Worm (Caenorhabditis elegans) whole organism, young adult: ENCODE results near the gene pqn-82.

Experiments
- B0019.2 ChIP-seq: fragments of 200-800 bp; sonication (Bioruptor generic); conservative IDR thresholded peaks from 2 replicates; pipeline ENCODE4 v1.3.6; 2022; ENCODE audit warnings: missing genetic modification reagents, missing genetic modification characterization, missing compliant biosample characterization
- C06A6.2 ChIP-seq: fragments of 200-800 bp; sonication (Bioruptor generic); conservative IDR thresholded peaks from 2 replicates; pipeline ENCODE4 v1.3.6; 2022; ENCODE audit warnings: missing genetic modification characterization, missing compliant biosample characterization
- D2030.7 ChIP-seq: fragments of 200-800 bp; sonication (Bioruptor generic); IDR thresholded peaks from 2 replicates; pipeline ENCODE4 v1.3.6; 2022; ENCODE audit warnings: missing genetic modification reagents, missing genetic modification characterization, missing compliant biosample characterization
- F23B12.7 ChIP-seq: sonication (generic microtip); optimal IDR thresholded peaks from 2 replicates; lab custom pipeline; 2017; ENCODE audit warnings: missing genetic modification characterization, mild to moderate bottlenecking, missing compliant biosample characterization, antibody characterized with exemption, moderate library complexity; ENCODE audit not compliant: insufficient read depth
- F57A8.1 ChIP-seq: fragments of 200-800 bp; sonication (Bioruptor generic); optimal IDR thresholded peaks from 2 replicates; lab custom pipeline; 2018; ENCODE audit warnings: mild to moderate bottlenecking, missing genetic modification characterization, moderate library complexity, missing compliant biosample characterization
- T07F8.4 ChIP-seq: sonication (generic microtip); optimal IDR thresholded peaks from 2 replicates; lab custom pipeline; 2016; ENCODE audit warnings: mild to moderate bottlenecking, missing genetic modification characterization, moderate library complexity, missing compliant biosample characterization
- Y56A3A.18 ChIP-seq: fragments of 200-800 bp; sonication (Bioruptor generic); IDR thresholded peaks from 2 replicates; pipeline ENCODE4 v1.3.6; 2022; ENCODE audit warnings: missing genetic modification reagents, missing genetic modification characterization, missing compliant biosample characterization
- ZK185.1 ChIP-seq: sonication (generic microtip); optimal IDR thresholded peaks from 2 replicates; lab custom pipeline; 2016; ENCODE audit warnings: mild to moderate bottlenecking, missing genetic modification characterization, missing compliant biosample characterization; ENCODE audit not compliant: poor library complexity, severe bottlenecking
- akir-1 ChIP-seq: fragments of 200-800 bp; sonication (Bioruptor generic); optimal IDR thresholded peaks from 2 replicates; lab custom pipeline; 2018; ENCODE audit warnings: mild to moderate bottlenecking, missing genetic modification characterization, moderate library complexity, missing compliant biosample characterization
- ama-1 ChIP-seq, 3 experiments: fragments of 150-350 bp in 1 of 3; sonication (generic microtip) in 2 of 3; optimal IDR thresholded peaks; 2 replicates each; lab custom pipeline; 2014 to 2018; ENCODE audit warnings: missing biosample characterization in 2 of 3, missing genetic modification characterization in 2 of 3, missing genetic modification reagents in 2 of 3
- aptf-2 ChIP-seq: fragments of 200-800 bp; sonication (Bioruptor generic); conservative IDR thresholded peaks from 2 replicates; pipeline ENCODE4 v1.3.6; 2022; ENCODE audit warnings: missing genetic modification reagents, missing genetic modification characterization, missing compliant biosample characterization
- aptf-3 ChIP-seq: fragments of 200-800 bp; sonication (Bioruptor generic); IDR thresholded peaks from 2 replicates; pipeline ENCODE4 v1.3.6; 2022; ENCODE audit warnings: missing genetic modification characterization, missing compliant biosample characterization
- athp-1 ChIP-seq: sonication (generic microtip); optimal IDR thresholded peaks from 2 replicates; lab custom pipeline; 2017; ENCODE audit warnings: mild to moderate bottlenecking, missing genetic modification characterization, missing compliant biosample characterization
- attf-3 ChIP-seq: fragments of 200-800 bp; sonication (Bioruptor generic); conservative IDR thresholded peaks from 2 replicates; pipeline ENCODE4 v1.3.6; 2022; ENCODE audit warnings: missing genetic modification reagents, missing genetic modification characterization, missing compliant biosample characterization
- bed-1 ChIP-seq: fragments of 200-800 bp; sonication (Bioruptor generic); IDR thresholded peaks from 2 replicates; pipeline ENCODE4 v1.3.6; 2022; ENCODE audit warnings: missing genetic modification reagents, missing genetic modification characterization, missing compliant biosample characterization
- bed-2 ChIP-seq: fragments of 200-800 bp; sonication (Bioruptor generic); IDR thresholded peaks from 2 replicates; pipeline ENCODE4 v1.3.6; 2022; ENCODE audit warnings: missing genetic modification reagents, missing genetic modification characterization, missing compliant biosample characterization
- ceh-100 ChIP-seq: fragments of 200-800 bp; sonication (Bioruptor generic); IDR thresholded peaks from 2 replicates; pipeline ENCODE4 v1.3.6; 2022; ENCODE audit warnings: missing genetic modification reagents, missing genetic modification characterization, missing compliant biosample characterization
- ceh-40 ChIP-seq: fragments of 200-800 bp; sonication (Bioruptor generic); IDR thresholded peaks from 2 replicates; pipeline ENCODE4 v1.3.6; 2022; ENCODE audit warnings: missing genetic modification characterization, missing compliant biosample characterization
- ceh-58 ChIP-seq: fragments of 200-800 bp; sonication (Bioruptor generic); IDR thresholded peaks from 2 replicates; pipeline ENCODE4 v1.3.6; 2022; ENCODE audit warnings: missing genetic modification characterization, missing compliant biosample characterization
- chd-7 ChIP-seq: sonication (generic microtip); optimal IDR thresholded peaks from 2 replicates; lab custom pipeline; 2016; ENCODE audit warnings: mild to moderate bottlenecking, missing genetic modification characterization, moderate library complexity, missing compliant biosample characterization
- dox-1 ChIP-seq: fragments of 200-800 bp; sonication (Bioruptor generic); IDR thresholded peaks from 2 replicates; pipeline ENCODE4 v1.3.6; 2022; ENCODE audit warnings: missing genetic modification reagents, missing genetic modification characterization, missing compliant biosample characterization
- dpl-1 ChIP-seq: fragments of 150-350 bp; optimal IDR thresholded peaks from 2 replicates; lab custom pipeline; 2014; ENCODE audit warnings: missing biosample characterization, missing genetic modification reagents, missing genetic modification characterization
- egl-44 ChIP-seq: fragments of 200-800 bp; sonication (Bioruptor generic); IDR thresholded peaks from 2 replicates; pipeline ENCODE4 v1.3.6; 2022; ENCODE audit warnings: missing genetic modification reagents, missing genetic modification characterization, missing compliant biosample characterization
- ekl-4 ChIP-seq: fragments of 200-800 bp; sonication (Bioruptor generic); IDR thresholded peaks from 2 replicates; pipeline ENCODE4 v1.3.6; 2022; ENCODE audit warnings: missing genetic modification reagents, missing genetic modification characterization, missing compliant biosample characterization
- ets-4 ChIP-seq: fragments of 200-800 bp; sonication (Bioruptor generic); optimal IDR thresholded peaks from 2 replicates; lab custom pipeline; 2018; ENCODE audit warnings: mild to moderate bottlenecking, missing genetic modification characterization, missing compliant biosample characterization
- hmg-20 ChIP-seq: fragments of 200-800 bp; sonication (Bioruptor generic); IDR thresholded peaks from 2 replicates; pipeline ENCODE4 v1.3.6; 2022; ENCODE audit warnings: missing genetic modification reagents, missing genetic modification characterization, missing compliant biosample characterization
- hrde-1 ChIP-seq: sonication (generic microtip); optimal IDR thresholded peaks from 2 replicates; lab custom pipeline; 2016; ENCODE audit warnings: missing genetic modification characterization, mild to moderate bottlenecking, missing compliant biosample characterization, moderate library complexity, missing genotype, missing genetic modification reagents, borderline replicate concordance
- lag-1 ChIP-seq: fragments of 200-800 bp; sonication (Bioruptor generic); IDR thresholded peaks from 2 replicates; pipeline ENCODE4 v1.3.6; 2022; ENCODE audit warnings: missing genetic modification reagents, missing genetic modification characterization, missing compliant biosample characterization
- lsl-1 ChIP-seq: fragments of 200-800 bp; sonication (Bioruptor generic); optimal IDR thresholded peaks from 2 replicates; lab custom pipeline; 2018; ENCODE audit warnings: mild to moderate bottlenecking, missing genetic modification characterization, moderate library complexity, missing compliant biosample characterization
- nhr-179 ChIP-seq: sonication (generic microtip); optimal IDR thresholded peaks from 2 replicates; lab custom pipeline; 2016; ENCODE audit warnings: mild to moderate bottlenecking, missing genetic modification characterization, missing compliant biosample characterization
- pha-4 ChIP-seq: fragments of 150-350 bp; sonication (generic microtip); optimal IDR thresholded peaks from 2 replicates; lab custom pipeline; 2014; ENCODE audit warnings: missing biosample characterization, missing genetic modification reagents, missing genetic modification characterization
- sdz-38 ChIP-seq: sonication (generic microtip); optimal IDR thresholded peaks from 2 replicates; lab custom pipeline; 2016; ENCODE audit warnings: missing genotype, missing genetic modification characterization, missing compliant biosample characterization
- snpc-1.1 ChIP-seq: sonication (generic microtip); optimal IDR thresholded peaks from 2 replicates; lab custom pipeline; 2017; ENCODE audit warnings: missing genetic modification characterization, mild to moderate bottlenecking, missing compliant biosample characterization, antibody characterized with exemption, moderate library complexity, missing genotype, missing genetic modification reagents; ENCODE audit not compliant: insufficient read depth
- somi-1 ChIP-seq: fragments of 200-800 bp; sonication (Bioruptor generic); optimal IDR thresholded peaks from 2 replicates; lab custom pipeline; 2018; ENCODE audit warnings: mild to moderate bottlenecking, missing genetic modification characterization, missing compliant biosample characterization
- tbx-9 ChIP-seq: sonication (generic microtip); optimal IDR thresholded peaks from 2 replicates; lab custom pipeline; 2016; ENCODE audit warnings: borderline replicate concordance, missing genetic modification characterization, inconsistent platforms, missing compliant biosample characterization
- tlf-1 ChIP-seq: fragments of 200-800 bp; sonication (Bioruptor generic); optimal IDR thresholded peaks from 2 replicates; lab custom pipeline; 2018; ENCODE audit warnings: mild to moderate bottlenecking, missing genetic modification characterization, missing compliant biosample characterization
- unc-130 ChIP-seq: sonication (generic microtip); optimal IDR thresholded peaks from 2 replicates; lab custom pipeline; 2016; ENCODE audit warnings: missing genetic modification reagents, missing genetic modification characterization, missing compliant biosample characterization
- unc-62 ChIP-seq: fragments of 150-350 bp; optimal IDR thresholded peaks from 2 replicates; lab custom pipeline; 2014; ENCODE audit warnings: missing biosample characterization, missing genetic modification reagents, missing genetic modification characterization
- xnd-1 ChIP-seq: sonication (generic microtip); optimal IDR thresholded peaks from 2 replicates; lab custom pipeline; 2016; ENCODE audit warnings: missing genotype, missing genetic modification reagents, missing genetic modification characterization, missing compliant biosample characterization
- ztf-18 ChIP-seq: sonication (generic microtip); optimal IDR thresholded peaks from 2 replicates; lab custom pipeline; 2016; ENCODE audit warnings: missing genotype, mild to moderate bottlenecking, missing genetic modification characterization, missing compliant biosample characterization
- ztf-28 ChIP-seq: fragments of 200-800 bp; sonication (Bioruptor generic); IDR thresholded peaks from 2 replicates; pipeline ENCODE4 v1.3.6; 2022; ENCODE audit warnings: missing genetic modification reagents, missing genetic modification characterization, missing compliant biosample characterization
- ztf-3 ChIP-seq: fragments of 200-800 bp; sonication (Bioruptor generic); optimal IDR thresholded peaks from 2 replicates; lab custom pipeline; 2018; ENCODE audit warnings: mild to moderate bottlenecking, missing genetic modification characterization, missing compliant biosample characterization

The pqn-82 gene

DNA sequence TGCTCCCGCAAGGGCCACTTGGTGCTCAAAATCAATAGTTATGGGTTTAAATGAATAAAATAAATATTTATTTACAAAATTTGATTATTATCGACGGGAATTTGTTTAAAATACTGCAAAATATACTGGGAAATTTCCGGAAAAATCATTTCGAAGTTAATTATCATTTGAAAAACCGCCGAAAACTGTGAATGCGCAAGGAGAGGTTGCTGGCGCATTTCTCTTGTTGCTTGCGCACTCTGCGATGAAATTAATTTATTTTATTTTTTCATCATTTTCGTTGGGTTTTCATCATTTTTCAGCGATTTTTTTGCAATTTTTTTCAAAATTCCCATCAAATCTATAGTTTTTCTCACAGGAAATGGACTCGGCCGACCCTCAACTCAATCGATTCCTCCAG, 10.7 kb downstream of the pqn-82 start, which contains the start of gene ddp-1 (continued):
- TF ChIP-seq aptf-2: no peak
- no peak for TF ChIP-seq ZK185.1 (tag; lab: Kevin White, UChicago)
- TF ChIP-seq ztf-3 (GFP tag; lab: Kevin White, UChicago): peak; percentile 60
- TF ChIP-seq snpc-1.1: peak; percentile 67
- TF ChIP-seq ceh-40 (GFP tag; lab: Robert Waterston, UW): no peak
- peak; percentile 97 for TF ChIP-seq Y56A3A.18
- peak; percentile 84 for TF ChIP-seq ceh-100 (GFP tag; lab: Robert Waterston, UW)
- 0 out of 2 replicates have a peak, but pooled peaks have one; percentile 58 for TF ChIP-seq ztf-28 (GFP tag; lab: Robert Waterston, UW)
- no peak for TF ChIP-seq aptf-3 (GFP tag; lab: Robert Waterston, UW)
- TF ChIP-seq xnd-1 (tag; lab: Kevin White, UChicago): peak; percentile 72
- TF ChIP-seq somi-1 (GFP tag; lab: Kevin White, UChicago): peak; percentile 78
- no peak for TF ChIP-seq unc-62 (GFP tag; lab: Kevin White, UChicago)
- TF ChIP-seq F23B12.7 (tag; lab: Kevin White, UChicago): peak; percentile 87
- peak; percentile 55 for TF ChIP-seq pha-4 (tag; lab: Kevin White, UChicago)
- TF ChIP-seq nhr-179 (tag; lab: Kevin White, UChicago): no peak
- peak; percentile 99 for TF ChIP-seq dpl-1 (GFP tag; lab: Kevin White, UChicago)
- TF ChIP-seq ama-1 (optimal IDR thresholded peaks at IDR 0.05; lab: Kevin White, UChicago): no peak
- peak in 1 of 2 experiments; percentile 13 for TF ChIP-seq ama-1 (GFP tag; optimal IDR thresholded peaks at IDR 0.05; lab: Kevin White, UChicago)
- no peak for TF ChIP-seq akir-1 (GFP tag; lab: Kevin White, UChicago)
- TF ChIP-seq ekl-4: peak; percentile 98
- TF ChIP-seq athp-1 (tag; lab: Kevin White, UChicago): peak; percentile 93
- peak; percentile 85 for TF ChIP-seq chd-7 (tag; lab: Kevin White, UChicago)
- no peak for TF ChIP-seq F57A8.1
- TF ChIP-seq C06A6.2 (GFP tag; lab: Robert Waterston, UW): peak; percentile 91
- TF ChIP-seq ets-4: no peak
- TF ChIP-seq bed-2 (GFP tag; lab: Robert Waterston, UW): no peak
- TF ChIP-seq B0019.2 (GFP tag; lab: Robert Waterston, UW): peak; percentile 84
- TF ChIP-seq ceh-58 (GFP tag; lab: Robert Waterston, UW): peak; percentile 79; the same call in 1 of the 2 replicates
- TF ChIP-seq attf-3 (GFP tag; lab: Robert Waterston, UW): peak; percentile 85
- TF ChIP-seq dox-1 (GFP tag; lab: Robert Waterston, UW): peak; percentile 96
- peak; percentile 46 for TF ChIP-seq T07F8.4 (tag; lab: Kevin White, UChicago)
- TF ChIP-seq lsl-1 (GFP tag; lab: Kevin White, UChicago): peak; percentile 88
- peak; percentile 88 for TF ChIP-seq D2030.7
- peak; percentile 93 for TF ChIP-seq hmg-20 (GFP tag; lab: Robert Waterston, UW)
- TF ChIP-seq egl-44 (GFP tag; lab: Robert Waterston, UW): 0 out of 2 replicates have a peak, but pooled peaks have one; percentile 63
- peak; percentile 86 for TF ChIP-seq hrde-1 (tag; lab: Kevin White, UChicago)
- TF ChIP-seq sdz-38: no peak
- TF ChIP-seq tbx-9 (tag; lab: Kevin White, UChicago): no peak
- peak; percentile 54 for TF ChIP-seq unc-130 (GFP tag; lab: Kevin White, UChicago)
- TF ChIP-seq ztf-18 (tag; lab: Kevin White, UChicago): peak; percentile 100
- 0 out of 2 replicates have a peak, but pooled peaks have one; percentile 63 for TF ChIP-seq lag-1 (GFP tag; lab: Robert Waterston, UW)
- TF ChIP-seq tlf-1 (GFP tag; lab: Kevin White, UChicago): peak; percentile 97
- no peak for TF ChIP-seq bed-1 (GFP tag; lab: Robert Waterston, UW)
- TF ChIP-seq, all 124 proteins: peak for 98
